Worm (Caenorhabditis elegans) whole organism, L2 larva: Measurements from ENCODE around the gene cyy-1.

Experiments used
- C34F6.9 ChIP-seq: fragments of 150-350 bp; optimal IDR thresholded peaks from 2 replicates; lab custom pipeline; 2014; ENCODE audit warnings: missing biosample characterization, missing genetic modification characterization
- F13H6.1 ChIP-seq: sonication (generic microtip); optimal IDR thresholded peaks from 2 replicates; lab custom pipeline; 2016; ENCODE audit warnings: missing genetic modification characterization, missing compliant biosample characterization
- ZK546.5 ChIP-seq: sonication (generic microtip); optimal IDR thresholded peaks from 2 replicates; lab custom pipeline; 2017; ENCODE audit warnings: missing biosample characterization, missing genetic modification characterization
- alr-1 ChIP-seq: fragments of 150-350 bp; optimal IDR thresholded peaks from 2 replicates; lab custom pipeline; 2014; ENCODE audit warnings: missing biosample characterization, missing genetic modification characterization
- aly-2 ChIP-seq: fragments of 150-350 bp; optimal IDR thresholded peaks from 2 replicates; lab custom pipeline; 2014; ENCODE audit warnings: missing biosample characterization, missing genetic modification characterization
- ama-1 ChIP-seq: fragments of 150-350 bp; optimal IDR thresholded peaks from 2 replicates; lab custom pipeline; 2018; ENCODE audit warnings: inconsistent platforms
- ceh-16 ChIP-seq: fragments of 150-350 bp; optimal IDR thresholded peaks from 2 replicates; lab custom pipeline; 2014; ENCODE audit warnings: missing biosample characterization, missing genetic modification characterization
- ceh-82 ChIP-seq: fragments of 150-350 bp; optimal IDR thresholded peaks from 2 replicates; lab custom pipeline; 2014; ENCODE audit warnings: missing biosample characterization, missing genetic modification characterization
- crh-2 ChIP-seq: sonication (generic microtip); optimal IDR thresholded peaks from 2 replicates; lab custom pipeline; 2017; ENCODE audit warnings: missing biosample characterization, missing genetic modification characterization
- dmd-4 ChIP-seq: sonication (generic microtip); optimal IDR thresholded peaks from 2 replicates; lab custom pipeline; 2017; ENCODE audit warnings: missing biosample characterization, missing genetic modification characterization
- elt-1 ChIP-seq: fragments of 150-350 bp; optimal IDR thresholded peaks from 2 replicates; lab custom pipeline; 2014; ENCODE audit warnings: missing biosample characterization, missing genetic modification characterization
- elt-3 ChIP-seq: sonication (generic microtip); optimal IDR thresholded peaks from 2 replicates; lab custom pipeline; 2017; ENCODE audit warnings: missing biosample characterization, missing genetic modification characterization
- fos-1 ChIP-seq: fragments of 150-350 bp; optimal IDR thresholded peaks from 2 replicates; lab custom pipeline; 2014; ENCODE audit warnings: missing biosample characterization, missing genetic modification characterization
- gmeb-1 ChIP-seq: fragments of 150-350 bp; optimal IDR thresholded peaks from 2 replicates; lab custom pipeline; 2014; ENCODE audit warnings: missing biosample characterization, missing genetic modification characterization
- lin-13 ChIP-seq: fragments of 150-350 bp; optimal IDR thresholded peaks from 2 replicates; lab custom pipeline; 2014; ENCODE audit warnings: missing biosample characterization, missing genetic modification reagents, missing genetic modification characterization
- lsy-2 ChIP-seq, 2 experiments: fragments of 150-350 bp in 1 of 2; sonication (generic microtip) in 1 of 2; optimal IDR thresholded peaks; 2 replicates each; lab custom pipeline; 2014 to 2017; ENCODE audit warnings: missing biosample characterization in 2 of 2, missing genetic modification characterization in 2 of 2
- mab-5 ChIP-seq: fragments of 150-350 bp; optimal IDR thresholded peaks from 2 replicates; lab custom pipeline; 2014; ENCODE audit warnings: missing biosample characterization, missing genetic modification characterization
- mdl-1 ChIP-seq, 2 experiments: fragments of 150-350 bp in 1 of 2; sonication (generic microtip) in 1 of 2; optimal IDR thresholded peaks; 2 replicates each; lab custom pipeline; 2017; ENCODE audit warnings: missing biosample characterization in 2 of 2, missing genetic modification characterization in 2 of 2
- nhr-10 ChIP-seq: sonication (generic microtip); optimal IDR thresholded peaks from 2 replicates; lab custom pipeline; 2017; ENCODE audit warnings: missing biosample characterization, missing genetic modification characterization
- nhr-129 ChIP-seq: fragments of 150-350 bp; optimal IDR thresholded peaks from 2 replicates; lab custom pipeline; 2014; ENCODE audit warnings: missing biosample characterization, missing genetic modification characterization
- nhr-21 ChIP-seq: fragments of 150-350 bp; optimal IDR thresholded peaks from 2 replicates; lab custom pipeline; 2014; ENCODE audit warnings: missing biosample characterization, missing genetic modification characterization
- nhr-23 ChIP-seq: fragments of 150-350 bp; optimal IDR thresholded peaks from 2 replicates; lab custom pipeline; 2014; ENCODE audit warnings: missing biosample characterization, missing genetic modification reagents, missing genetic modification characterization
- nhr-237 ChIP-seq: fragments of 150-350 bp; optimal IDR thresholded peaks from 2 replicates; lab custom pipeline; 2014; ENCODE audit warnings: missing biosample characterization, missing genetic modification characterization
- nhr-6 ChIP-seq: fragments of 150-350 bp; optimal IDR thresholded peaks from 2 replicates; lab custom pipeline; 2014; ENCODE audit warnings: missing biosample characterization, missing genetic modification characterization
- nhr-77 ChIP-seq: fragments of 150-350 bp; optimal IDR thresholded peaks from 2 replicates; lab custom pipeline; 2014; ENCODE audit warnings: missing biosample characterization, missing genetic modification characterization
- sem-4 ChIP-seq: fragments of 150-350 bp; optimal IDR thresholded peaks from 2 replicates; lab custom pipeline; 2014; ENCODE audit warnings: missing biosample characterization, missing genetic modification reagents, missing genetic modification characterization
- skn-1 ChIP-seq: sonication (generic microtip); optimal IDR thresholded peaks from 2 replicates; lab custom pipeline; 2017; ENCODE audit warnings: missing biosample characterization, missing genetic modification characterization
- sma-3 ChIP-seq: sonication (generic microtip); optimal IDR thresholded peaks from 2 replicates; lab custom pipeline; 2016; ENCODE audit warnings: missing genetic modification reagents, missing genetic modification characterization, missing compliant biosample characterization
- sma-9 ChIP-seq, 2 experiments: fragments of 150-350 bp in 1 of 2; sonication (generic microtip) in 1 of 2; optimal IDR thresholded peaks; 2 replicates each; lab custom pipeline; 2014 to 2016; ENCODE audit warnings: missing genetic modification characterization in 2 of 2, mild to moderate bottlenecking in 1 of 2, missing biosample characterization in 1 of 2, missing compliant biosample characterization in 1 of 2, missing genetic modification reagents in 1 of 2, moderate library complexity in 1 of 2
- unc-39 ChIP-seq: fragments of 150-350 bp; optimal IDR thresholded peaks from 2 replicates; lab custom pipeline; 2014; ENCODE audit warnings: missing biosample characterization, missing genetic modification characterization
- unc-62 ChIP-seq: fragments of 150-350 bp; optimal IDR thresholded peaks from 2 replicates; lab custom pipeline; 2014; ENCODE audit warnings: missing biosample characterization, missing genetic modification reagents, missing genetic modification characterization
- zag-1 ChIP-seq: fragments of 150-350 bp; optimal IDR thresholded peaks from 2 replicates; lab custom pipeline; 2014; ENCODE audit warnings: missing biosample characterization, missing genetic modification characterization
- ztf-1 ChIP-seq: fragments of 200-800 bp; sonication (Bioruptor generic); conservative IDR thresholded peaks from 2 replicates; pipeline ENCODE4 v1.3.6; 2022; ENCODE audit warnings: missing genetic modification characterization, missing compliant biosample characterization
- ztf-4 ChIP-seq: fragments of 150-350 bp; optimal IDR thresholded peaks from 2 replicates; lab custom pipeline; 2014; ENCODE audit warnings: missing biosample characterization, missing genetic modification characterization

The cyy-1 gene

ce11 chrIII:8398411-8398810 lies 7.3 kb upstream of the cyy-1 start, which contains the start of gene ZK353.2:
Gene ZK353.2, plus strand, starts transcription at chrIII:8398711.
- TF ChIP-seq unc-39 (tag; lab: Kevin White, UChicago) (no peak), alr-1 (tag; lab: Kevin White, UChicago) (no peak), sma-3 (GFP tag; lab: Kevin White, UChicago) (no peak), sem-4 (tag; lab: Kevin White, UChicago) (no peak), ceh-16 (tag; lab: Kevin White, UChicago) (no peak), dmd-4 (tag; lab: Kevin White, UChicago) (no peak), ZK546.5 (tag; lab: Kevin White, UChicago) (no peak), mab-5 (tag; lab: Kevin White, UChicago) (no peak)

- TF ChIP-seq lin-13 (no peak), skn-1 (tag; lab: Kevin White, UChicago) (peak; percentile 62), F13H6.1 (peak; percentile 28), crh-2 (peak; percentile 60), ztf-1 (GFP tag; lab: Robert Waterston, UW) (no peak), gmeb-1 (tag; lab: Kevin White, UChicago) (peak; percentile 43), sma-9 (GFP tag; optimal IDR thresholded peaks at IDR 0.05; lab: Kevin White, UChicago) (peak; percentile 94), sma-9 (tag; optimal IDR thresholded peaks at IDR 0.05; lab: Kevin White, UChicago) (no peak), mdl-1 (tag; optimal IDR thresholded peaks at IDR 0.05; lab: Kevin White, UChicago) (peak in 1 of 2 experiments; percentile 1), nhr-129 (tag; lab: Kevin White, UChicago) (peak; percentile 87), fos-1 (peak; percentile 90)
Observed at ce11 chrIII:8400478-8400877, 5.2 kb upstream of the cyy-1 start.

DNA sequence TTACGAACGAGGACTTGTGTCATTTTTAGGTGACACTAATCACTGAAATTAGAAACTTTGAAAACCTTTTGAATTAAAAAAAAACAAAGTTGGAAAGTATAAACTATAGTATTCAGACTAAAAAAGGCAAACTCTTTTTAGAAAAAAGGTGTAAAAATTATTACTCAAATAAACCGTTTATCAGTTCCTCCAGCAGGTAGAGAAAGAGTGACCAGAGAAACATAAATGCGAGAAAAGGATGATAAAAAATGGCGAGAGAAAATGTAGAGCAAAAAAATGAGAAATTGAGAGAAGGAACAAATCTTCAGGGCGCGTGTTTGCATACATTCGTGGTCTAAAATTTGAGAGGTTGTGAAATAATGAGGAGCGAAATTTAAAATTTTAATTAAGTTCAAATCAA lies 3.8 kb upstream of the cyy-1 start, which contains the start of gene lap-1:
Gene lap-1, minus strand, starts transcription at position 42 of the 400 bp plus-strand sequence.
- TF ChIP-seq elt-3 (tag; lab: Kevin White, UChicago) (no peak), fos-1 (peak; percentile 63), C34F6.9 (tag; lab: Kevin White, UChicago) (no peak), nhr-77 (tag; lab: Kevin White, UChicago) (no peak), ama-1 (lab: Kevin White, UChicago) (no peak), sma-9 (GFP tag; optimal IDR thresholded peaks at IDR 0.05; lab: Kevin White, UChicago) (no peak), sma-9 (tag; optimal IDR thresholded peaks at IDR 0.05; lab: Kevin White, UChicago) (no peak), skn-1 (tag; lab: Kevin White, UChicago) (peak; percentile 40)
- TF ChIP-seq, all 48 proteins: peak for 2

ce11 chrIII:8402633-8403032 lies 3.0 kb upstream of the cyy-1 start:
- TF ChIP-seq sma-9 (GFP tag; optimal IDR thresholded peaks at IDR 0.05; lab: Kevin White, UChicago) (no peak), sma-9 (tag; optimal IDR thresholded peaks at IDR 0.05; lab: Kevin White, UChicago) (no peak), nhr-23 (tag; lab: Kevin White, UChicago) (no peak), elt-1 (no peak), unc-62 (GFP tag; lab: Kevin White, UChicago) (no peak), ztf-1 (GFP tag; lab: Robert Waterston, UW) (no peak), nhr-21 (tag; lab: Kevin White, UChicago) (no peak), nhr-6 (tag; lab: Kevin White, UChicago) (no peak), lsy-2 (tag; optimal IDR thresholded peaks at IDR 0.05; lab: Kevin White, UChicago) (no peak), nhr-77 (tag; lab: Kevin White, UChicago) (no peak)

- TF ChIP-seq aly-2 (tag; lab: Kevin White, UChicago) = no peak
- TF ChIP-seq, all 48 proteins: peak for 0
Observed at ce11 chrIII:8403507-8403906, 2.2 kb upstream of the cyy-1 start, which contains the start of gene cutc-1. Gene cutc-1, minus strand, starts transcription at chrIII:8403607.

- no peak for TF ChIP-seq ceh-16 (tag; lab: Kevin White, UChicago)
- TF ChIP-seq zag-1 = no peak
- no peak for TF ChIP-seq C34F6.9 (tag; lab: Kevin White, UChicago)
- TF ChIP-seq fos-1 = no peak
- TF ChIP-seq ceh-82 (tag; lab: Kevin White, UChicago) = no peak
- TF ChIP-seq sma-9 (GFP tag; optimal IDR thresholded peaks at IDR 0.05; lab: Kevin White, UChicago) = no peak
- no peak for TF ChIP-seq sma-9 (tag; optimal IDR thresholded peaks at IDR 0.05; lab: Kevin White, UChicago)
- TF ChIP-seq sem-4 (tag; lab: Kevin White, UChicago) = no peak
- no peak for TF ChIP-seq dmd-4 (tag; lab: Kevin White, UChicago)
- TF ChIP-seq ztf-4 (tag; lab: Kevin White, UChicago) = no peak
- TF ChIP-seq nhr-129 (tag; lab: Kevin White, UChicago) = no peak
- no peak for TF ChIP-seq nhr-10 (tag; lab: Kevin White, UChicago)
- no peak for TF ChIP-seq nhr-237 (tag; lab: Kevin White, UChicago)
- TF ChIP-seq skn-1 (tag; lab: Kevin White, UChicago) = no peak
Observed at ce11 chrIII:8409166-8409565, 3.5 kb downstream of the cyy-1 start, which contains the start of gene ZK353.9. Gene ZK353.9, plus strand, starts transcription at chrIII:8409496.
